Fruit fly (Drosophila melanogaster) whole organism, embryonic: Measurements from ENCODE around the gene CG42323.
A peak's percentile ranks its signal among the peaks of the same experiment; 100 is the strongest.

Experiments used
- Asciz ChIP-seq: fragments of 200-800 bp; sonication (Bioruptor generic); optimal IDR thresholded peaks from 2 replicates; lab custom pipeline; 2017; ENCODE audit warnings: missing biosample characterization, mild to moderate bottlenecking, missing genetic modification characterization, missing genetic modification reagents
- Bteb2 ChIP-seq: fragments of 200-800 bp; sonication (Bioruptor generic); optimal IDR thresholded peaks from 2 replicates; lab custom pipeline; 2016; ENCODE audit warnings: missing biosample characterization, missing genetic modification characterization
- CG11398 ChIP-seq: fragments of 200-800 bp; sonication (Bioruptor generic); optimal IDR thresholded peaks from 2 replicates; lab custom pipeline; 2016; ENCODE audit warnings: missing biosample characterization, missing genetic modification characterization
- CG11504 ChIP-seq: fragments of 200-800 bp; sonication (Bioruptor generic); optimal IDR thresholded peaks from 3 replicates; lab custom pipeline; 2019; ENCODE audit warnings: missing biosample characterization, mild to moderate bottlenecking, missing genetic modification characterization, moderate library complexity
- CG17328 ChIP-seq: fragments of 200-800 bp; sonication (Bioruptor generic); IDR thresholded peaks from 2 replicates; pipeline ENCODE4 v1.3.6; 2022; ENCODE audit warnings: missing biosample characterization, missing genetic modification characterization
- CG17612 ChIP-seq: fragments of 200-800 bp; sonication (Bioruptor generic); IDR thresholded peaks from 2 replicates; pipeline ENCODE4 v1.3.6; 2022; ENCODE audit warnings: missing biosample characterization, missing genetic modification characterization
- CG1832 ChIP-seq: fragments of 200-800 bp; sonication (Bioruptor generic); optimal IDR thresholded peaks from 2 replicates; lab custom pipeline; 2017; ENCODE audit warnings: missing biosample characterization, mild to moderate bottlenecking, missing genetic modification characterization, inconsistent platforms
- CG2678 ChIP-seq: fragments of 200-800 bp; sonication (Bioruptor generic); optimal IDR thresholded peaks from 3 replicates; lab custom pipeline; 2019; ENCODE audit warnings: missing biosample characterization, mild to moderate bottlenecking, missing genetic modification characterization, moderate library complexity
- CG2889 ChIP-seq: fragments of 200-800 bp; sonication (Bioruptor generic); IDR thresholded peaks from 3 replicates; pipeline ENCODE4 v1.3.6; 2022; ENCODE audit warnings: missing biosample characterization, missing genetic modification characterization
- CG31441 ChIP-seq: fragments of 200-800 bp; sonication (Bioruptor generic); IDR thresholded peaks from 2 replicates; pipeline ENCODE4 v1.3.6; 2022; ENCODE audit warnings: missing biosample characterization, missing genetic modification characterization
- CG4707 ChIP-seq: fragments of 200-800 bp; sonication (Bioruptor generic); optimal IDR thresholded peaks from 2 replicates; lab custom pipeline; 2018; ENCODE audit warnings: missing biosample characterization, mild to moderate bottlenecking, missing genetic modification characterization, moderate library complexity
- CG6254 ChIP-seq: fragments of 200-800 bp; sonication (Bioruptor generic); optimal IDR thresholded peaks from 3 replicates; lab custom pipeline; 2017; ENCODE audit warnings: mild to moderate bottlenecking, missing biosample characterization, missing genetic modification reagents, missing genetic modification characterization
- CG6683 ChIP-seq: fragments of 200-800 bp; sonication (Bioruptor generic); optimal IDR thresholded peaks from 2 replicates; lab custom pipeline; 2017; ENCODE audit warnings: missing biosample characterization, mild to moderate bottlenecking, missing genetic modification characterization, missing genetic modification reagents
- CG7839 ChIP-seq: fragments of 200-800 bp; sonication (Bioruptor generic); optimal IDR thresholded peaks from 3 replicates; lab custom pipeline; 2018; ENCODE audit warnings: missing biosample characterization, mild to moderate bottlenecking, missing genetic modification characterization, moderate library complexity
- CG8281 ChIP-seq: fragments of 200-800 bp; sonication (Bioruptor generic); optimal IDR thresholded peaks from 2 replicates; lab custom pipeline; 2018; ENCODE audit warnings: missing biosample characterization, mild to moderate bottlenecking, missing genetic modification characterization, moderate library complexity
- CG8290 ChIP-seq, 3 experiments: fragments of 200-800 bp; sonication (Bioruptor generic); optimal IDR thresholded peaks; 2 replicates each; lab custom pipeline; 2016 to 2019; ENCODE audit warnings: missing biosample characterization in 3 of 3, missing genetic modification characterization in 3 of 3, mild to moderate bottlenecking in 2 of 3, moderate library complexity in 1 of 3
- CG8388 ChIP-seq: fragments of 200-800 bp; sonication (Bioruptor generic); optimal IDR thresholded peaks from 2 replicates; lab custom pipeline; 2019; ENCODE audit warnings: missing biosample characterization, mild to moderate bottlenecking, missing genetic modification characterization, moderate library complexity
- CG9876 ChIP-seq: fragments of 200-800 bp; sonication (Bioruptor generic); optimal IDR thresholded peaks from 2 replicates; lab custom pipeline; 2016; ENCODE audit warnings: missing biosample characterization, missing genetic modification characterization
- Chrac-16 ChIP-seq: fragments of 200-800 bp; sonication (Bioruptor generic); optimal IDR thresholded peaks from 3 replicates; lab custom pipeline; 2016; ENCODE audit warnings: missing biosample characterization, missing genetic modification characterization
- Dad ChIP-seq: fragments of 200-800 bp; sonication (Bioruptor generic); optimal IDR thresholded peaks from 3 replicates; lab custom pipeline; 2016; ENCODE audit warnings: missing biosample characterization, missing genetic modification characterization
- Fer3 ChIP-seq: fragments of 200-800 bp; sonication (Bioruptor generic); optimal IDR thresholded peaks from 2 replicates; lab custom pipeline; 2018; ENCODE audit warnings: missing biosample characterization, mild to moderate bottlenecking, missing genetic modification characterization, moderate library complexity
- Gug ChIP-seq: fragments of 200-800 bp; sonication (Bioruptor generic); IDR thresholded peaks from 4 replicates; pipeline ENCODE4 v1.3.6; 2022; ENCODE audit warnings: missing biosample characterization, missing genetic modification characterization
- HmgZ ChIP-seq: fragments of 200-800 bp; sonication (Bioruptor generic); optimal IDR thresholded peaks from 2 replicates; lab custom pipeline; 2018; ENCODE audit warnings: missing biosample characterization, mild to moderate bottlenecking, missing genetic modification characterization
- Jarid2 ChIP-seq: fragments of 200-800 bp; sonication (Bioruptor generic); optimal IDR thresholded peaks from 3 replicates; lab custom pipeline; 2017; ENCODE audit warnings: mild to moderate bottlenecking, missing biosample characterization, missing genetic modification reagents, missing genetic modification characterization
- Lpt ChIP-seq: fragments of >200 bp; optimal IDR thresholded peaks from 2 replicates; lab custom pipeline; 2018; ENCODE audit warnings: missing biosample characterization, missing genetic modification characterization
- Neu2 ChIP-seq: fragments of 200-800 bp; sonication (Bioruptor generic); optimal IDR thresholded peaks from 3 replicates; lab custom pipeline; 2016; ENCODE audit warnings: missing biosample characterization, missing genetic modification characterization, borderline replicate concordance
- PHDP ChIP-seq: fragments of 200-800 bp; sonication (Bioruptor generic); optimal IDR thresholded peaks from 3 replicates; lab custom pipeline; 2018; ENCODE audit warnings: missing biosample characterization, mild to moderate bottlenecking, missing genetic modification characterization, moderate library complexity
- Pdp1 ChIP-seq, 2 experiments: fragments of 200-800 bp; sonication (Bioruptor generic); optimal IDR thresholded peaks; 3 replicates each; lab custom pipeline; 2016; ENCODE audit warnings: missing biosample characterization in 2 of 2, missing genetic modification characterization in 2 of 2, mild to moderate bottlenecking in 1 of 2, moderate library complexity in 1 of 2
- aop ChIP-seq: fragments of 200-800 bp; sonication (Bioruptor generic); IDR thresholded peaks from 2 replicates; pipeline ENCODE4 v1.3.6; 2022; ENCODE audit warnings: missing biosample characterization, missing genetic modification characterization
- dimm ChIP-seq: fragments of 200-800 bp; sonication (Bioruptor generic); IDR thresholded peaks from 2 replicates; pipeline ENCODE4 v1.3.6; 2022; ENCODE audit warnings: missing biosample characterization, missing genetic modification characterization
- dpn ChIP-seq, 2 experiments: fragments of 200-800 bp; sonication (Bioruptor generic); optimal IDR thresholded peaks; 3 replicates each; lab custom pipeline; 2016; ENCODE audit warnings: missing biosample characterization in 2 of 2, missing genetic modification characterization in 2 of 2
- esg ChIP-seq: fragments of 200-800 bp; sonication (Bioruptor generic); conservative IDR thresholded peaks from 2 replicates; pipeline ENCODE4 v1.3.6; 2022; ENCODE audit warnings: missing biosample characterization, missing genetic modification characterization
- ftz-f1 ChIP-seq: fragments of 200-800 bp; sonication (Bioruptor generic); optimal IDR thresholded peaks from 2 replicates; lab custom pipeline; 2016; ENCODE audit warnings: missing biosample characterization, missing genetic modification characterization
- gem ChIP-seq: fragments of 200-800 bp; sonication (Bioruptor generic); optimal IDR thresholded peaks from 2 replicates; lab custom pipeline; 2019; ENCODE audit warnings: missing biosample characterization, mild to moderate bottlenecking, missing genetic modification characterization, moderate library complexity
- hb ChIP-seq: fragments of 200-800 bp; sonication (Bioruptor generic); IDR thresholded peaks from 3 replicates; pipeline ENCODE4 v1.3.6; 2022; ENCODE audit warnings: missing biosample characterization, missing genetic modification characterization; ENCODE audit not compliant: partially characterized antibody
- hth ChIP-seq: fragments of >200 bp; optimal IDR thresholded peaks from 2 replicates; lab custom pipeline; 2017; ENCODE audit warnings: inconsistent platforms
- lab ChIP-seq: fragments of 200-800 bp; sonication (Bioruptor generic); optimal IDR thresholded peaks from 3 replicates; lab custom pipeline; 2017; ENCODE audit warnings: missing biosample characterization, missing genetic modification characterization, mild to moderate bottlenecking, moderate library complexity, missing genetic modification reagents
- lola ChIP-seq, 3 experiments: fragments of >200 bp in 2 of 3; fragments of 200-800 bp in 1 of 3; sonication (Bioruptor generic) in 1 of 3; optimal IDR thresholded peaks; 2 replicates each; lab custom pipeline; 2017 to 2019; ENCODE audit warnings: missing biosample characterization in 3 of 3, missing genetic modification characterization in 3 of 3, mild to moderate bottlenecking in 1 of 3, moderate library complexity in 1 of 3
- oc ChIP-seq: fragments of 200-800 bp; sonication (Bioruptor generic); optimal IDR thresholded peaks from 2 replicates; lab custom pipeline; 2018; ENCODE audit warnings: missing biosample characterization, mild to moderate bottlenecking, missing genetic modification characterization, moderate library complexity
- otp ChIP-seq: fragments of 200-800 bp; sonication (Bioruptor generic); IDR thresholded peaks from 3 replicates; pipeline ENCODE4, ENCODE4 v1.3.6; 2022; ENCODE audit warnings: missing biosample characterization, missing genetic modification characterization
- pfk ChIP-seq: fragments of 200-800 bp; sonication (Bioruptor generic); optimal IDR thresholded peaks from 2 replicates; lab custom pipeline; 2018; ENCODE audit warnings: missing biosample characterization, mild to moderate bottlenecking, missing genetic modification characterization, moderate library complexity
- schlank ChIP-seq: fragments of 200-800 bp; sonication (Bioruptor generic); optimal IDR thresholded peaks from 2 replicates; lab custom pipeline; 2018; ENCODE audit warnings: missing biosample characterization, mild to moderate bottlenecking, missing genetic modification characterization
- scrt ChIP-seq: fragments of 200-800 bp; sonication (Bioruptor generic); optimal IDR thresholded peaks from 2 replicates; lab custom pipeline; 2018; ENCODE audit warnings: missing biosample characterization, mild to moderate bottlenecking, missing genetic modification characterization, moderate library complexity
- seq ChIP-seq: fragments of 200-800 bp; sonication (Bioruptor generic); IDR thresholded peaks from 2 replicates; pipeline ENCODE4 v1.3.6; 2022; ENCODE audit warnings: missing biosample characterization, missing genetic modification characterization
- so ChIP-seq: fragments of 200-800 bp; sonication (Bioruptor generic); IDR thresholded peaks from 3 replicates; pipeline ENCODE4 v1.3.6; 2022; ENCODE audit warnings: missing biosample characterization, missing genetic modification characterization
- sob ChIP-seq: fragments of 200-800 bp; sonication (Bioruptor generic); IDR thresholded peaks from 2 replicates; pipeline ENCODE4 v1.3.6; 2022; ENCODE audit warnings: missing biosample characterization, missing genetic modification characterization
- unc-4 ChIP-seq: fragments of 200-800 bp; sonication (Bioruptor generic); IDR thresholded peaks from 2 replicates; pipeline ENCODE4 v1.3.6; 2022; ENCODE audit warnings: missing biosample characterization, missing genetic modification characterization; ENCODE audit not compliant: partially characterized antibody
- unpg ChIP-seq: fragments of 200-800 bp; sonication (Bioruptor generic); optimal IDR thresholded peaks from 3 replicates; lab custom pipeline; 2018; ENCODE audit warnings: missing biosample characterization, mild to moderate bottlenecking, missing genetic modification characterization, moderate library complexity
- z ChIP-seq: fragments of 200-800 bp; sonication (Bioruptor generic); IDR thresholded peaks from 3 replicates; pipeline ENCODE4 v1.3.6; 2022; ENCODE audit warnings: missing biosample characterization, missing genetic modification characterization
- zfh1 ChIP-seq: fragments of 200-800 bp; sonication (Bioruptor generic); IDR thresholded peaks from 3 replicates; pipeline ENCODE4 v1.3.6; 2022; ENCODE audit warnings: missing biosample characterization, missing genetic modification characterization

CG42323 gene

dm6 chrX:18407394-18407721 lies 14.9 kb upstream of the CG42323 start (continued):
- TF ChIP-seq CG8290 (GFP tag; optimal IDR thresholded peaks at IDR 0.05; lab: Kevin White, UChicago) (no peak), CG8290 (tag; optimal IDR thresholded peaks at IDR 0.05; lab: Kevin White, UChicago) (peak in 1 of 2 experiments; percentile 3), hb (GFP tag; lab: Robert Waterston, UW) (no peak), Jarid2 (GFP tag; lab: Kevin White, UChicago) (no peak), oc (tag; lab: Kevin White, UChicago) (no peak), zfh1 (GFP tag; lab: Robert Waterston, UW) (no peak), Chrac-16 (no peak), z (GFP tag; lab: Robert Waterston, UW) (no peak), CG11504 (peak; percentile 47), esg (peak; percentile 16; the same call in 1 of the 2 replicates), lola (GFP tag; optimal IDR thresholded peaks at IDR 0.05; lab: Kevin White, UChicago) (no peak), dimm (no peak), unc-4 (GFP tag; lab: Robert Waterston, UW) (no peak), sob (GFP tag; lab: Robert Waterston, UW) (peak; percentile 25; the same call in 1 of the 2 replicates), Fer3 (tag; lab: Kevin White, UChicago) (peak; percentile 18), CG2889 (GFP tag; lab: Robert Waterston, UW) (no peak), CG8281 (tag; lab: Kevin White, UChicago) (no peak), Asciz (GFP tag; lab: Kevin White, UChicago) (no peak), Neu2 (no peak), schlank (peak; percentile 15), CG9876 (GFP tag; lab: Kevin White, UChicago) (no peak), Bteb2 (GFP tag; lab: Kevin White, UChicago) (peak; percentile 34), Pdp1 (GFP tag; optimal IDR thresholded peaks at IDR 0.05; lab: Kevin White, UChicago) (peak in 1 of 2 experiments; percentile 31), hth (no peak), CG1832 (GFP tag; lab: Kevin White, UChicago) (no peak), ftz-f1 (GFP tag; lab: Kevin White, UChicago) (no peak), so (GFP tag; lab: Robert Waterston, UW) (no peak), CG7839 (tag; lab: Kevin White, UChicago) (peak; percentile 49), HmgZ (tag; lab: Kevin White, UChicago) (peak; percentile 5), CG4707 (no peak), Dad (no peak), lab (GFP tag; lab: Kevin White, UChicago) (peak; percentile 27), CG17328 (GFP tag; lab: Robert Waterston, UW) (peak; percentile 32; the same call in 1 of the 2 replicates), CG6254 (GFP tag; lab: Kevin White, UChicago) (no peak), CG6683 (GFP tag; lab: Kevin White, UChicago) (no peak), Lpt (GFP tag; lab: Kevin White, UChicago) (no peak), aop (GFP tag; lab: Robert Waterston, UW) (no peak), unpg (peak; percentile 58), CG31441 (GFP tag; lab: Robert Waterston, UW) (no peak), otp (GFP tag; lab: Robert Waterston, UW) (no peak), CG8388 (GFP tag; lab: Kevin White, UChicago) (peak; percentile 2), Gug (GFP tag; lab: Robert Waterston, UW) (no peak), CG2678 (tag; lab: Kevin White, UChicago) (peak; percentile 42), seq (GFP tag; lab: Robert Waterston, UW) (no peak), CG11398 (GFP tag; lab: Kevin White, UChicago) (no peak), CG17612 (no peak), dpn (GFP tag; optimal IDR thresholded peaks at IDR 0.05; lab: Kevin White, UChicago) (peak in 1 of 2 experiments; percentile 39), pfk (GFP tag; lab: Kevin White, UChicago) (no peak), scrt (GFP tag; lab: Kevin White, UChicago) (no peak), gem (tag; lab: Kevin White, UChicago) (peak; percentile 61), PHDP (tag; lab: Kevin White, UChicago) (peak; percentile 54)
